Fruit fly (Drosophila melanogaster): ENCODE results near the gene Or22c.

dm6 chr2L:2038253-2038955 lies 16.0 kb upstream of the Or22c start:
- TF ChIP-seq CTCF (optimal IDR thresholded peaks at IDR 0.05) (no peak), CG8478 (optimal IDR thresholded peaks at IDR 0.05) (no peak)
